Fruit fly (Drosophila melanogaster) whole organism, embryonic: ENCODE results near the gene amos.

Source experiments
- ATbp ChIP-seq: fragments of 200-800 bp; sonication (Bioruptor generic); optimal IDR thresholded peaks from 2 replicates; lab custom pipeline; 2017; ENCODE audit warnings: missing biosample characterization, mild to moderate bottlenecking, missing genetic modification characterization, missing genetic modification reagents
- Ada2b ChIP-seq: fragments of 200-800 bp; sonication (Bioruptor generic); IDR thresholded peaks from 2 replicates; pipeline ENCODE4 v1.3.6; 2022; ENCODE audit warnings: missing biosample characterization, missing genetic modification characterization
- Atf-2 ChIP-seq: fragments of 200-800 bp; sonication (Bioruptor generic); optimal IDR thresholded peaks from 2 replicates; lab custom pipeline; 2016; ENCODE audit warnings: missing biosample characterization, missing genetic modification characterization
- C15 ChIP-seq: fragments of 200-800 bp; sonication (Bioruptor generic); IDR thresholded peaks from 3 replicates; pipeline ENCODE4 v1.3.6; 2022; ENCODE audit warnings: missing biosample characterization, missing genetic modification characterization
- CG10462 ChIP-seq: fragments of 200-800 bp; sonication (Bioruptor generic); optimal IDR thresholded peaks from 2 replicates; lab custom pipeline; 2016; ENCODE audit warnings: missing biosample characterization, missing genetic modification characterization
- CG10959 ChIP-seq: fragments of 200-800 bp; sonication (Bioruptor generic); IDR thresholded peaks from 2 replicates; pipeline ENCODE4 v1.3.6; 2022; ENCODE audit warnings: missing biosample characterization, missing genetic modification characterization
- CG11560 ChIP-seq: fragments of 200-800 bp; sonication (Bioruptor generic); IDR thresholded peaks from 3 replicates; pipeline ENCODE4 v1.3.6; 2022; ENCODE audit warnings: missing biosample characterization, missing genetic modification characterization
- CG12391 ChIP-seq: fragments of 200-800 bp; sonication (Bioruptor generic); optimal IDR thresholded peaks from 3 replicates; lab custom pipeline; 2018; ENCODE audit warnings: missing biosample characterization, mild to moderate bottlenecking, missing genetic modification characterization, moderate library complexity
- CG12659 ChIP-seq: fragments of 200-800 bp; sonication (Bioruptor generic); optimal IDR thresholded peaks from 3 replicates; lab custom pipeline; 2017; ENCODE audit warnings: mild to moderate bottlenecking, missing biosample characterization, missing genetic modification reagents, missing genetic modification characterization
- CG12744 ChIP-seq: fragments of 200-800 bp; sonication (Bioruptor generic); optimal IDR thresholded peaks from 2 replicates; lab custom pipeline; 2016; ENCODE audit warnings: missing biosample characterization, missing genetic modification characterization
- CG12769 ChIP-seq: fragments of 200-800 bp; sonication (Bioruptor generic); optimal IDR thresholded peaks from 2 replicates; lab custom pipeline; 2019; ENCODE audit warnings: missing biosample characterization, mild to moderate bottlenecking, missing genetic modification characterization, moderate library complexity
- CG13123 ChIP-seq: fragments of 200-800 bp; sonication (Bioruptor generic); optimal IDR thresholded peaks from 2 replicates; lab custom pipeline; 2016; ENCODE audit warnings: missing biosample characterization, missing genetic modification characterization
- CG1602 ChIP-seq: fragments of 200-800 bp; sonication (Bioruptor generic); optimal IDR thresholded peaks from 3 replicates; lab custom pipeline; 2016; ENCODE audit warnings: missing biosample characterization, missing genetic modification characterization
- CG1603 ChIP-seq: fragments of 200-800 bp; sonication (Bioruptor generic); optimal IDR thresholded peaks from 2 replicates; lab custom pipeline; 2019; ENCODE audit warnings: missing biosample characterization, mild to moderate bottlenecking, missing genetic modification characterization, moderate library complexity
- CG1647 ChIP-seq: fragments of 200-800 bp; sonication (Bioruptor generic); optimal IDR thresholded peaks from 3 replicates; lab custom pipeline; 2016; ENCODE audit warnings: missing biosample characterization, missing genetic modification characterization
- CG16813 ChIP-seq: fragments of 200-800 bp; sonication (Bioruptor generic); IDR thresholded peaks from 3 replicates; pipeline ENCODE4 v1.3.6; 2022; ENCODE audit warnings: missing biosample characterization, missing genetic modification characterization; ENCODE audit not compliant: partially characterized antibody
- CG17802 ChIP-seq: fragments of 200-800 bp; sonication (Bioruptor generic); optimal IDR thresholded peaks from 2 replicates; lab custom pipeline; 2018; ENCODE audit warnings: missing biosample characterization, mild to moderate bottlenecking, missing genetic modification characterization, moderate library complexity
- CG18011 ChIP-seq: fragments of 200-800 bp; sonication (Bioruptor generic); optimal IDR thresholded peaks from 2 replicates; lab custom pipeline; 2017; ENCODE audit warnings: missing biosample characterization, missing genetic modification characterization, mild to moderate bottlenecking, moderate library complexity, missing genotype
- CG2202 ChIP-seq: fragments of 200-800 bp; sonication (Bioruptor generic); optimal IDR thresholded peaks from 2 replicates; lab custom pipeline; 2018; ENCODE audit warnings: missing biosample characterization, mild to moderate bottlenecking, missing genetic modification characterization
- CG2875 ChIP-seq: fragments of 200-800 bp; sonication (Bioruptor generic); optimal IDR thresholded peaks from 2 replicates; lab custom pipeline; 2017; ENCODE audit warnings: missing biosample characterization, mild to moderate bottlenecking, missing genetic modification characterization, missing genetic modification reagents
- CG33213 ChIP-seq: fragments of 200-800 bp; sonication (Bioruptor generic); optimal IDR thresholded peaks from 3 replicates; lab custom pipeline; 2016; ENCODE audit warnings: missing biosample characterization, missing genetic modification characterization
- CG34224 ChIP-seq: fragments of 200-800 bp; sonication (Bioruptor generic); IDR thresholded peaks from 3 replicates; pipeline ENCODE4 v1.3.6; 2022; ENCODE audit warnings: missing biosample characterization, missing genetic modification characterization; ENCODE audit not compliant: partially characterized antibody
- CG6654 ChIP-seq: fragments of 200-800 bp; sonication (Bioruptor generic); optimal IDR thresholded peaks from 2 replicates; lab custom pipeline; 2017; ENCODE audit warnings: missing biosample characterization, mild to moderate bottlenecking, missing genetic modification characterization
- CG7963 ChIP-seq: fragments of 200-800 bp; sonication (Bioruptor generic); IDR thresholded peaks from 3 replicates; pipeline ENCODE4 v1.3.6; 2022; ENCODE audit warnings: missing biosample characterization, missing genetic modification characterization; ENCODE audit not compliant: partially characterized antibody
- CG7987 ChIP-seq: fragments of 200-800 bp; sonication (Bioruptor generic); optimal IDR thresholded peaks from 2 replicates; lab custom pipeline; 2018; ENCODE audit warnings: missing biosample characterization, mild to moderate bottlenecking, missing genetic modification characterization, moderate library complexity
- CG8924 ChIP-seq: fragments of 200-800 bp; optimal IDR thresholded peaks from 3 replicates; lab custom pipeline; 2019; ENCODE audit warnings: missing biosample characterization, mild to moderate bottlenecking, missing genetic modification characterization, moderate library complexity
- CG9609 ChIP-seq: fragments of 200-800 bp; sonication (Bioruptor generic); optimal IDR thresholded peaks from 3 replicates; lab custom pipeline; 2016; ENCODE audit warnings: missing biosample characterization, missing genetic modification characterization
- E2f1 ChIP-seq: fragments of 200-800 bp; sonication (Bioruptor generic); IDR thresholded peaks from 2 replicates; pipeline ENCODE4 v1.3.6; 2022; ENCODE audit warnings: missing biosample characterization, missing genetic modification characterization
- Eip74EF ChIP-seq, 2 experiments: fragments of 200-800 bp in 1 of 2; fragments of >200 bp in 1 of 2; sonication (Bioruptor generic) in 1 of 2; optimal IDR thresholded peaks; 2 replicates each; lab custom pipeline; 2017 to 2019; ENCODE audit warnings: missing biosample characterization in 2 of 2, missing genetic modification characterization in 2 of 2, mild to moderate bottlenecking in 1 of 2, moderate library complexity in 1 of 2
- H15 ChIP-seq: fragments of 200-800 bp; sonication (Bioruptor generic); IDR thresholded peaks from 3 replicates; pipeline ENCODE4 v1.3.6; 2022; ENCODE audit warnings: missing biosample characterization, missing genetic modification characterization
- Lpt ChIP-seq: fragments of >200 bp; optimal IDR thresholded peaks from 2 replicates; lab custom pipeline; 2018; ENCODE audit warnings: missing biosample characterization, missing genetic modification characterization
- MESR4 ChIP-seq: fragments of 200-800 bp; sonication (Bioruptor generic); optimal IDR thresholded peaks from 2 replicates; lab custom pipeline; 2018; ENCODE audit warnings: missing biosample characterization, mild to moderate bottlenecking, missing genetic modification characterization, moderate library complexity
- Meics ChIP-seq: fragments of 200-800 bp; sonication (Bioruptor generic); optimal IDR thresholded peaks from 2 replicates; lab custom pipeline; 2017; ENCODE audit warnings: missing biosample characterization, mild to moderate bottlenecking, missing genetic modification characterization
- Opbp ChIP-seq: fragments of 200-800 bp; sonication (Bioruptor generic); IDR thresholded peaks from 3 replicates; pipeline ENCODE4 v1.3.6; 2022; ENCODE audit warnings: missing biosample characterization, missing genetic modification characterization; ENCODE audit not compliant: partially characterized antibody
- Sin3A ChIP-seq: fragments of >200 bp; optimal IDR thresholded peaks from 2 replicates; lab custom pipeline; 2018
- Trl ChIP-seq, 3 experiments: fragments of >200 bp in 2 of 3; fragments of 200-800 bp in 1 of 3; sonication (Bioruptor generic) in 1 of 3; optimal IDR thresholded peaks; 2 replicates in 1 of 3; 3 replicates in 2 of 3; lab custom pipeline; 2016 to 2017; ENCODE audit warnings: missing biosample characterization in 1 of 3, missing genetic modification characterization in 1 of 3
- ap ChIP-seq: fragments of 200-800 bp; sonication (Bioruptor generic); IDR thresholded peaks from 2 replicates; pipeline ENCODE4 v1.3.6; 2022; ENCODE audit warnings: missing biosample characterization, missing genetic modification characterization
- caup ChIP-seq: fragments of 200-800 bp; sonication (Bioruptor generic); optimal IDR thresholded peaks from 3 replicates; lab custom pipeline; 2017; ENCODE audit warnings: missing biosample characterization, mild to moderate bottlenecking, missing genetic modification characterization, moderate library complexity; ENCODE audit not compliant: severe bottlenecking
- chm ChIP-seq: fragments of 200-800 bp; sonication (Bioruptor generic); IDR thresholded peaks from 2 replicates; pipeline ENCODE4 v1.3.6; 2022; ENCODE audit warnings: missing biosample characterization, missing genetic modification characterization
- dimm ChIP-seq: fragments of 200-800 bp; sonication (Bioruptor generic); IDR thresholded peaks from 2 replicates; pipeline ENCODE4 v1.3.6; 2022; ENCODE audit warnings: missing biosample characterization, missing genetic modification characterization
- fd96Cb ChIP-seq: fragments of 200-800 bp; sonication (Bioruptor generic); optimal IDR thresholded peaks from 2 replicates; lab custom pipeline; 2018; ENCODE audit warnings: missing biosample characterization, mild to moderate bottlenecking, missing genetic modification characterization, moderate library complexity
- gfzf ChIP-seq: fragments of 200-800 bp; sonication (Bioruptor generic); optimal IDR thresholded peaks from 2 replicates; lab custom pipeline; 2016; ENCODE audit warnings: missing biosample characterization, mild to moderate bottlenecking, missing genetic modification characterization, moderate library complexity
- mam ChIP-seq: fragments of 200-800 bp; sonication (Bioruptor generic); optimal IDR thresholded peaks from 3 replicates; lab custom pipeline; 2016; ENCODE audit warnings: missing biosample characterization, missing genetic modification characterization
- pan ChIP-seq, 4 experiments: fragments of >200 bp in 3 of 4; fragments of 200-800 bp in 1 of 4; sonication (Bioruptor generic) in 1 of 4; optimal IDR thresholded peaks in 3 of 4; IDR thresholded peaks in 1 of 4; 2 replicates each; pipeline versions ENCODE4 v1.3.6 to Lab custom; 2017 to 2022; ENCODE audit warnings: missing biosample characterization in 2 of 4, missing genetic modification characterization in 2 of 4, mixed read lengths in 1 of 4
- pzg ChIP-seq: fragments of 200-800 bp; sonication (Bioruptor generic); optimal IDR thresholded peaks from 3 replicates; lab custom pipeline; 2018; ENCODE audit warnings: missing biosample characterization, mild to moderate bottlenecking, missing genetic modification characterization, moderate library complexity
- ssp ChIP-seq: fragments of 200-800 bp; sonication (Bioruptor generic); IDR thresholded peaks from 2 replicates; pipeline ENCODE4 v1.3.6; 2022; ENCODE audit warnings: missing biosample characterization, missing genetic modification characterization
- sug ChIP-seq: fragments of 200-800 bp; optimal IDR thresholded peaks from 2 replicates; lab custom pipeline; 2019; ENCODE audit warnings: missing biosample characterization, mild to moderate bottlenecking, missing genetic modification characterization, moderate library complexity

The amos gene

dm6 chr2L:18566235-18567158 lies 30.2 kb downstream of the amos start (continued):
- TF ChIP-seq CG1602 (no peak), MESR4 (no peak), CG17802 (no peak), CG2875 (GFP tag; lab: Kevin White, UChicago) (no peak), CG16813 (GFP tag; lab: Robert Waterston, UW) (peak; percentile 39; the same call in 1 of the 3 replicates), Meics (GFP tag; lab: Kevin White, UChicago) (peak; percentile 22), ssp (GFP tag; lab: Robert Waterston, UW) (no peak), CG7963 (no peak), CG9609 (GFP tag; lab: Kevin White, UChicago) (no peak), CG1647 (GFP tag; lab: Kevin White, UChicago) (no peak), CG13123 (GFP tag; lab: Kevin White, UChicago) (no peak), Trl (optimal IDR thresholded peaks at IDR 0.05; lab: Kevin White, UChicago) (no peak), Trl (GFP tag; optimal IDR thresholded peaks at IDR 0.05; lab: Kevin White, UChicago) (no peak), sug (tag; lab: Kevin White, UChicago) (peak; percentile 79), CG11560 (tag; lab: Robert Waterston, UW) (no peak), CG33213 (no peak), Eip74EF (GFP tag; optimal IDR thresholded peaks at IDR 0.05; lab: Kevin White, UChicago) (no peak), CG18011 (GFP tag; lab: Kevin White, UChicago) (no peak), CG1603 (no peak), CG10462 (GFP tag; lab: Kevin White, UChicago) (no peak), chm (GFP tag; lab: Robert Waterston, UW) (no peak), Atf-2 (no peak), CG8924 (tag; lab: Kevin White, UChicago) (peak; percentile 29), CG12744 (GFP tag; lab: Kevin White, UChicago) (no peak), pzg (GFP tag; lab: Kevin White, UChicago) (no peak), pan (optimal IDR thresholded peaks at IDR 0.05; lab: Kevin White, UChicago) (no peak), pan (GFP tag; optimal IDR thresholded peaks at IDR 0.05 in 1 of 2, IDR thresholded peaks at IDR 0.05 in 1 of 2) (no peak), CG7987 (GFP tag; lab: Kevin White, UChicago) (peak; percentile 44), dimm (GFP tag; lab: Robert Waterston, UW) (no peak), CG2202 (tag; lab: Kevin White, UChicago) (no peak), E2f1 (GFP tag; lab: Robert Waterston, UW) (no peak), CG34224 (GFP tag; lab: Robert Waterston, UW) (no peak), Ada2b (no peak), fd96Cb (tag; lab: Kevin White, UChicago) (peak; percentile 43), CG12769 (tag; lab: Kevin White, UChicago) (no peak), CG12659 (GFP tag; lab: Kevin White, UChicago) (no peak), gfzf (GFP tag; lab: Kevin White, UChicago) (no peak), CG10959 (GFP tag; lab: Robert Waterston, UW) (no peak), Opbp (GFP tag; lab: Robert Waterston, UW) (peak; percentile 45; the same call in 1 of the 3 replicates), caup (GFP tag; lab: Kevin White, UChicago) (peak; percentile 27), CG12391 (tag; lab: Kevin White, UChicago) (peak; percentile 51), ATbp (GFP tag; lab: Kevin White, UChicago) (no peak), ap (GFP tag; lab: Robert Waterston, UW) (no peak), H15 (GFP tag; lab: Robert Waterston, UW) (no peak), C15 (GFP tag; lab: Robert Waterston, UW) (no peak), Sin3A (lab: Kevin White, UChicago) (no peak), CG6654 (GFP tag; lab: Kevin White, UChicago) (no peak), Lpt (GFP tag; lab: Kevin White, UChicago) (no peak), mam (GFP tag; lab: Kevin White, UChicago) (peak; percentile 21)
